Fruit fly (Drosophila melanogaster): ENCODE measurements around the gene Lk6.

Gene Lk6

dm6 chr3R:11786695-11787226 lies 22.5 kb upstream of the Lk6 start, which contains the start of the genes prd1 and HisCl1 (continued):
- TF ChIP-seq ATbp (GFP tag; optimal IDR thresholded peaks at IDR 0.05) (peak; percentile 39), trem (tag; optimal IDR thresholded peaks at IDR 0.05) (peak; percentile 56), CG4820 (GFP tag; optimal IDR thresholded peaks at IDR 0.05) (peak; percentile 14), Atf6 (GFP tag; IDR thresholded peaks at IDR 0.05) (0 out of 2 replicates have a peak, but pooled peaks have one; percentile 59), Med (GFP tag) (peak; percentile 93), CG30403 (GFP tag; optimal IDR thresholded peaks at IDR 0.05) (peak; percentile 79), CG10267 (tag; optimal IDR thresholded peaks at IDR 0.05) (peak; percentile 71), Hmx (GFP tag; optimal IDR thresholded peaks at IDR 0.05) (peak; percentile 30), CG7271 (tag; optimal IDR thresholded peaks at IDR 0.05) (peak; percentile 78), Neu2 (GFP tag; optimal IDR thresholded peaks at IDR 0.05; ENCODE audit: borderline replicate concordance) (no peak), unc-4 (GFP tag; IDR thresholded peaks at IDR 0.05; ENCODE audit: partially characterized antibody) (0 out of 2 replicates have a peak, but pooled peaks have one; percentile 22), CG30431 (GFP tag; optimal IDR thresholded peaks at IDR 0.05) (peak; percentile 35), eyg (GFP tag; optimal IDR thresholded peaks at IDR 0.05) (no peak), yki (optimal IDR thresholded peaks at IDR 0.05) (no peak), Dad (GFP tag; optimal IDR thresholded peaks at IDR 0.05) (peak; percentile 58), peb (GFP tag; IDR thresholded peaks at IDR 0.05) (peak; percentile 39; the same call in 1 of the 2 replicates), lov (optimal IDR thresholded peaks at IDR 0.05) (no peak), lov (GFP tag; IDR thresholded peaks at IDR 0.05) (0 out of 3 replicates have a peak, but pooled peaks have one; percentile 65), CG11696 (GFP tag; IDR thresholded peaks at IDR 0.05) (peak; percentile 52), Pdp1 (GFP tag; optimal IDR thresholded peaks at IDR 0.05) (peak; percentile 72 to 94), CG11695 (GFP tag; IDR thresholded peaks at IDR 0.05) (peak; percentile 51; the same call in 2 of the 3 replicates), CkIIα-i1 (GFP tag; IDR thresholded peaks at IDR 0.05) (no peak), CG18599 (GFP tag; optimal IDR thresholded peaks at IDR 0.05) (no peak), en (GFP tag; optimal IDR thresholded peaks at IDR 0.05) (peak; percentile 37), ssp (GFP tag; IDR thresholded peaks at IDR 0.05) (peak; percentile 45), aop (GFP tag; IDR thresholded peaks at IDR 0.05) (peak; percentile 56; the same call in 1 of the 2 replicates), Spps (tag; optimal IDR thresholded peaks at IDR 0.05) (no peak), jumu (GFP tag; optimal IDR thresholded peaks at IDR 0.05) (peak; percentile 37), Hr78 (GFP tag; optimal IDR thresholded peaks at IDR 0.05) (peak in 1 of 2 experiments; percentile 100), Camta (GFP tag; optimal IDR thresholded peaks at IDR 0.05) (peak; percentile 59), CG9817 (tag; optimal IDR thresholded peaks at IDR 0.05) (peak; percentile 81), Ets65A (GFP tag) (peak; percentile 98), nerfin-1 (tag; optimal IDR thresholded peaks at IDR 0.05) (peak; percentile 78), CG12236 (GFP tag; optimal IDR thresholded peaks at IDR 0.05) (no peak), CG7556 (GFP tag; optimal IDR thresholded peaks at IDR 0.05) (peak; percentile 58), CG7928 (GFP tag; optimal IDR thresholded peaks at IDR 0.05) (no peak), cg (GFP tag; optimal IDR thresholded peaks at IDR 0.05) (no peak), CG14667 (GFP tag; IDR thresholded peaks at IDR 0.05) (no peak), sens (GFP tag) (peak; percentile 93), CG7963 (GFP tag; IDR thresholded peaks at IDR 0.05; ENCODE audit: partially characterized antibody) (no peak), CG33557 (GFP tag; optimal IDR thresholded peaks at IDR 0.05) (peak; percentile 49), Taf1 (GFP tag; IDR thresholded peaks at IDR 0.05) (no peak; the same call in 1 of the 2 replicates), chn (GFP tag; optimal IDR thresholded peaks at IDR 0.05) (peak; percentile 24), CG17802 (tag; optimal IDR thresholded peaks at IDR 0.05) (peak; percentile 40), CG11504 (tag; optimal IDR thresholded peaks at IDR 0.05) (no peak), CG6765 (GFP tag; optimal IDR thresholded peaks at IDR 0.05) (peak; percentile 25), CG17612 (GFP tag; IDR thresholded peaks at IDR 0.05) (no peak), CG3281 (GFP tag; optimal IDR thresholded peaks at IDR 0.05) (peak; percentile 71), sens-2 (GFP tag; IDR thresholded peaks at IDR 0.05) (no peak), NK7.1 (GFP tag; optimal IDR thresholded peaks at IDR 0.05) (peak; percentile 18), Atf-2 (GFP tag; optimal IDR thresholded peaks at IDR 0.05) (peak; percentile 66)
